Worm (Caenorhabditis elegans): ENCODE measurements around the gene ets-9.

The ets-9 gene

ce11 chrX:4294957-4295356, 15.5 kb downstream of the ets-9 start:
- TF ChIP-seq unc-62 (GFP tag; optimal IDR thresholded peaks at IDR 0.05) (no peak), nhr-71 (tag; optimal IDR thresholded peaks at IDR 0.05) (peak; percentile 33), sox-4 (tag; optimal IDR thresholded peaks at IDR 0.05) (no peak), ceh-8 (GFP tag; optimal IDR thresholded peaks at IDR 0.05) (no peak), nhr-90 (tag; optimal IDR thresholded peaks at IDR 0.05; ENCODE audit: poor library complexity) (peak; percentile 2), nhr-20 (tag; optimal IDR thresholded peaks at IDR 0.05) (peak; percentile 26), tbx-2 (tag; optimal IDR thresholded peaks at IDR 0.05) (no peak), lir-3 (tag; optimal IDR thresholded peaks at IDR 0.05; ENCODE audit: poor library complexity) (no peak), lin-15B (tag; optimal IDR thresholded peaks at IDR 0.05) (no peak), jun-1 (tag; optimal IDR thresholded peaks at IDR 0.05) (no peak), rnt-1 (tag; optimal IDR thresholded peaks at IDR 0.05) (peak; percentile 44), nhr-76 (tag; optimal IDR thresholded peaks at IDR 0.05) (no peak), blmp-1 (tag; optimal IDR thresholded peaks at IDR 0.05) (no peak), nhr-11 (tag; optimal IDR thresholded peaks at IDR 0.05) (no peak), swsn-7 (tag; optimal IDR thresholded peaks at IDR 0.05) (no peak), ceh-63 (GFP tag; optimal IDR thresholded peaks at IDR 0.05) (no peak), xbp-1 (tag; optimal IDR thresholded peaks at IDR 0.05) (no peak), mef-2 (tag; optimal IDR thresholded peaks at IDR 0.05) (no peak), aha-1 (tag; optimal IDR thresholded peaks at IDR 0.05) (no peak), mep-1 (tag; optimal IDR thresholded peaks at IDR 0.05) (no peak), ces-1 (GFP tag; optimal IDR thresholded peaks at IDR 0.05) (no peak), unc-86 (tag; optimal IDR thresholded peaks at IDR 0.05) (no peak), F16B12.6 (tag; optimal IDR thresholded peaks at IDR 0.05) (no peak), unc-130 (tag; optimal IDR thresholded peaks at IDR 0.05) (no peak), pag-3 (tag; optimal IDR thresholded peaks at IDR 0.05; ENCODE audit: borderline replicate concordance, insufficient read depth) (no peak), dsc-1 (tag; optimal IDR thresholded peaks at IDR 0.05) (no peak), snu-23 (GFP tag; optimal IDR thresholded peaks at IDR 0.05) (peak; percentile 38), ets-5 (GFP tag; IDR thresholded peaks at IDR 0.05) (no peak), lin-13 (GFP tag; optimal IDR thresholded peaks at IDR 0.05) (no peak), isw-1 (GFP tag; IDR thresholded peaks at IDR 0.05) (no peak), nhr-19 (GFP tag; conservative IDR thresholded peaks at IDR 0.05) (peak; percentile 48), lin-14 (GFP tag; optimal IDR thresholded peaks at IDR 0.05) (peak; percentile 59), pqm-1 (tag; optimal IDR thresholded peaks at IDR 0.05) (no peak)

- TF ChIP-seq fkh-4 (tag; optimal IDR thresholded peaks at IDR 0.05; ENCODE audit: borderline replicate concordance), result peak; percentile 86
- no peak for TF ChIP-seq nhr-11 (tag; optimal IDR thresholded peaks at IDR 0.05)
- no peak for TF ChIP-seq unc-130 (tag; optimal IDR thresholded peaks at IDR 0.05)
- no peak for TF ChIP-seq vab-15 (tag; optimal IDR thresholded peaks at IDR 0.05)
- TF ChIP-seq dsc-1 (tag; optimal IDR thresholded peaks at IDR 0.05), result peak; percentile 96
Measured at ce11 chrX:4295917-4296316, 16.4 kb downstream of the ets-9 start.

- no peak for TF ChIP-seq nhr-47 (tag; optimal IDR thresholded peaks at IDR 0.05)
- peak; percentile 66 for TF ChIP-seq fkh-10 (GFP tag; optimal IDR thresholded peaks at IDR 0.05)
- TF ChIP-seq efl-1 (optimal IDR thresholded peaks at IDR 0.05), result no peak
- TF ChIP-seq efl-1 (GFP tag; optimal IDR thresholded peaks at IDR 0.05 in 1 of 2), result peak in 1 of 2 experiments; percentile 78
- no peak for TF ChIP-seq nhr-76 (tag; optimal IDR thresholded peaks at IDR 0.05)
- peak; percentile 59 for TF ChIP-seq lin-14 (GFP tag; optimal IDR thresholded peaks at IDR 0.05)
- TF ChIP-seq zip-4 (GFP tag; optimal IDR thresholded peaks at IDR 0.05), result no peak
- no peak for TF ChIP-seq nhr-11 (tag; optimal IDR thresholded peaks at IDR 0.05)
- TF ChIP-seq aly-2 (tag; optimal IDR thresholded peaks at IDR 0.05), result peak; percentile 17
- TF ChIP-seq ceh-82 (tag; optimal IDR thresholded peaks at IDR 0.05), result peak in 1 of 3 experiments; percentile 19
- no peak for TF ChIP-seq lin-15B (tag; optimal IDR thresholded peaks at IDR 0.05)
Measured at ce11 chrX:4297452-4297851, 17.9 kb downstream of the ets-9 start, which contains the start of gene paf-2. TSS of gene paf-2 (minus strand) at chrX:4297741.
